Fruit fly (Drosophila melanogaster) whole organism, embryonic: ENCODE results near the gene Dok.

Experiments used
- Aef1 ChIP-seq: fragments of 200-800 bp; sonication (Bioruptor generic); IDR thresholded peaks from 3 replicates; pipeline ENCODE4 v1.3.6; 2022; ENCODE audit warnings: missing biosample characterization, missing genetic modification characterization
- Bteb2 ChIP-seq: fragments of 200-800 bp; sonication (Bioruptor generic); optimal IDR thresholded peaks from 2 replicates; lab custom pipeline; 2016; ENCODE audit warnings: missing biosample characterization, missing genetic modification characterization
- CG11504 ChIP-seq: fragments of 200-800 bp; sonication (Bioruptor generic); optimal IDR thresholded peaks from 3 replicates; lab custom pipeline; 2019; ENCODE audit warnings: missing biosample characterization, mild to moderate bottlenecking, missing genetic modification characterization, moderate library complexity
- CG12104 ChIP-seq: fragments of 200-800 bp; sonication (Bioruptor generic); optimal IDR thresholded peaks from 3 replicates; lab custom pipeline; 2016; ENCODE audit warnings: missing biosample characterization, missing genetic modification characterization
- CG12219 ChIP-seq: fragments of 200-800 bp; sonication (Bioruptor generic); optimal IDR thresholded peaks from 3 replicates; lab custom pipeline; 2018; ENCODE audit warnings: missing biosample characterization, mild to moderate bottlenecking, missing genetic modification characterization
- CG1602 ChIP-seq: fragments of 200-800 bp; sonication (Bioruptor generic); optimal IDR thresholded peaks from 3 replicates; lab custom pipeline; 2016; ENCODE audit warnings: missing biosample characterization, missing genetic modification characterization
- CG1603 ChIP-seq: fragments of 200-800 bp; sonication (Bioruptor generic); optimal IDR thresholded peaks from 2 replicates; lab custom pipeline; 2019; ENCODE audit warnings: missing biosample characterization, mild to moderate bottlenecking, missing genetic modification characterization, moderate library complexity
- CG17328 ChIP-seq: fragments of 200-800 bp; sonication (Bioruptor generic); IDR thresholded peaks from 2 replicates; pipeline ENCODE4 v1.3.6; 2022; ENCODE audit warnings: missing biosample characterization, missing genetic modification characterization
- CG17361 ChIP-seq: fragments of 200-800 bp; sonication (Bioruptor generic); IDR thresholded peaks from 3 replicates; pipeline ENCODE4 v1.3.6; 2022; ENCODE audit warnings: missing biosample characterization, missing genetic modification characterization
- CG17385 ChIP-seq: fragments of 200-800 bp; sonication (Bioruptor generic); optimal IDR thresholded peaks from 3 replicates; lab custom pipeline; 2018; ENCODE audit warnings: missing biosample characterization, mild to moderate bottlenecking, missing genetic modification characterization
- CG2875 ChIP-seq: fragments of 200-800 bp; sonication (Bioruptor generic); optimal IDR thresholded peaks from 2 replicates; lab custom pipeline; 2017; ENCODE audit warnings: missing biosample characterization, mild to moderate bottlenecking, missing genetic modification characterization, missing genetic modification reagents
- CG33557 ChIP-seq: fragments of 200-800 bp; sonication (Bioruptor generic); optimal IDR thresholded peaks from 2 replicates; lab custom pipeline; 2019; ENCODE audit warnings: missing biosample characterization, mild to moderate bottlenecking, missing genetic modification characterization, moderate library complexity
- CG3838 ChIP-seq: fragments of 200-800 bp; sonication (Bioruptor generic); optimal IDR thresholded peaks from 3 replicates; lab custom pipeline; 2016; ENCODE audit warnings: missing biosample characterization, missing genetic modification characterization
- CG3847 ChIP-seq: fragments of 200-800 bp; sonication (Bioruptor generic); IDR thresholded peaks from 2 replicates; pipeline ENCODE4 v1.3.6; 2022; ENCODE audit warnings: missing biosample characterization, missing genetic modification characterization
- CG4617 ChIP-seq: fragments of 200-800 bp; sonication (Bioruptor generic); optimal IDR thresholded peaks from 3 replicates; lab custom pipeline; 2016; ENCODE audit warnings: missing biosample characterization, missing genetic modification characterization, borderline replicate concordance
- CG6254 ChIP-seq: fragments of 200-800 bp; sonication (Bioruptor generic); optimal IDR thresholded peaks from 3 replicates; lab custom pipeline; 2017; ENCODE audit warnings: mild to moderate bottlenecking, missing biosample characterization, missing genetic modification reagents, missing genetic modification characterization
- CG6689 ChIP-seq: fragments of 200-800 bp; sonication (Bioruptor generic); IDR thresholded peaks from 2 replicates; pipeline ENCODE4 v1.3.6; 2022; ENCODE audit warnings: missing biosample characterization, missing genetic modification characterization
- CG6791 ChIP-seq: fragments of 200-800 bp; sonication (Bioruptor generic); IDR thresholded peaks from 3 replicates; pipeline ENCODE4 v1.3.6; 2022; ENCODE audit warnings: missing biosample characterization, missing genetic modification characterization; ENCODE audit not compliant: partially characterized antibody
- CG6854 ChIP-seq: fragments of 200-800 bp; sonication (Bioruptor generic); optimal IDR thresholded peaks from 3 replicates; lab custom pipeline; 2017; ENCODE audit warnings: missing biosample characterization, mild to moderate bottlenecking, missing genetic modification characterization
- CG7357 ChIP-seq: fragments of 200-800 bp; sonication (Bioruptor generic); IDR thresholded peaks from 3 replicates; pipeline ENCODE4 v1.3.6; 2022; ENCODE audit warnings: missing biosample characterization, missing genetic modification characterization
- CG9609 ChIP-seq: fragments of 200-800 bp; sonication (Bioruptor generic); optimal IDR thresholded peaks from 3 replicates; lab custom pipeline; 2016; ENCODE audit warnings: missing biosample characterization, missing genetic modification characterization
- CG9932 ChIP-seq: fragments of 200-800 bp; sonication (Bioruptor generic); IDR thresholded peaks from 2 replicates; pipeline ENCODE4 v1.3.6; 2022; ENCODE audit warnings: missing biosample characterization, missing genetic modification characterization
- CTCF ChIP-seq: fragments of 200-800 bp; sonication (Bioruptor generic); optimal IDR thresholded peaks from 2 replicates; lab custom pipeline; 2017; ENCODE audit warnings: missing biosample characterization, mild to moderate bottlenecking, missing genetic modification characterization, moderate library complexity
- Dll ChIP-seq: fragments of 200-800 bp; sonication (Bioruptor generic); IDR thresholded peaks from 4 replicates; pipeline ENCODE4 v1.3.6; 2022; ENCODE audit warnings: missing biosample characterization, missing genetic modification characterization; ENCODE audit not compliant: partially characterized antibody
- Hmr ChIP-seq: fragments of 200-800 bp; sonication (Bioruptor generic); optimal IDR thresholded peaks from 3 replicates; lab custom pipeline; 2017; ENCODE audit warnings: mild to moderate bottlenecking, missing biosample characterization, missing genetic modification reagents, missing genetic modification characterization
- Hmx ChIP-seq: fragments of 200-800 bp; sonication (Bioruptor generic); optimal IDR thresholded peaks from 2 replicates; lab custom pipeline; 2016; ENCODE audit warnings: missing biosample characterization, missing genetic modification characterization
- Hr39 ChIP-seq: fragments of >200 bp; optimal IDR thresholded peaks from 2 replicates; lab custom pipeline; 2017
- Pdp1 ChIP-seq, 2 experiments: fragments of 200-800 bp; sonication (Bioruptor generic); optimal IDR thresholded peaks; 3 replicates each; lab custom pipeline; 2016; ENCODE audit warnings: missing biosample characterization in 2 of 2, missing genetic modification characterization in 2 of 2, mild to moderate bottlenecking in 1 of 2, moderate library complexity in 1 of 2
- Side ChIP-seq: fragments of 200-800 bp; sonication (Bioruptor generic); optimal IDR thresholded peaks from 2 replicates; lab custom pipeline; 2016; ENCODE audit warnings: missing biosample characterization, missing genetic modification characterization
- Six4 ChIP-seq: fragments of 200-800 bp; sonication (Bioruptor generic); optimal IDR thresholded peaks from 2 replicates; lab custom pipeline; 2016; ENCODE audit warnings: missing biosample characterization, missing genetic modification characterization
- TFAM ChIP-seq: fragments of 200-800 bp; sonication (Bioruptor generic); optimal IDR thresholded peaks from 2 replicates; lab custom pipeline; 2017; ENCODE audit warnings: missing biosample characterization, missing genetic modification characterization, inconsistent platforms
- Trl ChIP-seq, 3 experiments: fragments of >200 bp in 2 of 3; fragments of 200-800 bp in 1 of 3; sonication (Bioruptor generic) in 1 of 3; optimal IDR thresholded peaks; 2 replicates in 1 of 3; 3 replicates in 2 of 3; lab custom pipeline; 2016 to 2017; ENCODE audit warnings: missing biosample characterization in 1 of 3, missing genetic modification characterization in 1 of 3
- ara ChIP-seq: fragments of 200-800 bp; sonication (Bioruptor generic); IDR thresholded peaks from 2 replicates; pipeline ENCODE4 v1.3.6; 2022; ENCODE audit warnings: missing biosample characterization, missing genetic modification characterization
- croc ChIP-seq: fragments of 200-800 bp; sonication (Bioruptor generic); conservative IDR thresholded peaks from 3 replicates; pipeline ENCODE4 v1.3.6; 2022; ENCODE audit warnings: missing biosample characterization, missing genetic modification characterization
- exex ChIP-seq: fragments of 200-800 bp; sonication (Bioruptor generic); optimal IDR thresholded peaks from 4 replicates; lab custom pipeline; 2018; ENCODE audit warnings: missing biosample characterization, mild to moderate bottlenecking, missing genetic modification characterization, moderate library complexity
- gfzf ChIP-seq: fragments of 200-800 bp; sonication (Bioruptor generic); optimal IDR thresholded peaks from 2 replicates; lab custom pipeline; 2016; ENCODE audit warnings: missing biosample characterization, mild to moderate bottlenecking, missing genetic modification characterization, moderate library complexity
- gro ChIP-seq: fragments of 200-800 bp; sonication (Bioruptor generic); optimal IDR thresholded peaks from 2 replicates; lab custom pipeline; 2016; ENCODE audit warnings: missing biosample characterization, missing genetic modification characterization
- ham ChIP-seq: fragments of 200-800 bp; sonication (Bioruptor generic); IDR thresholded peaks from 2 replicates; pipeline ENCODE4 v1.3.6; 2022; ENCODE audit warnings: missing biosample characterization, missing genetic modification characterization
- hb ChIP-seq: fragments of 200-800 bp; sonication (Bioruptor generic); IDR thresholded peaks from 3 replicates; pipeline ENCODE4 v1.3.6; 2022; ENCODE audit warnings: missing biosample characterization, missing genetic modification characterization; ENCODE audit not compliant: partially characterized antibody
- insv ChIP-seq, 2 experiments: fragments of 200-800 bp; sonication (Bioruptor generic); optimal IDR thresholded peaks; 3 replicates each; lab custom pipeline; 2016 to 2018; ENCODE audit warnings: missing biosample characterization in 2 of 2, missing genetic modification characterization in 2 of 2
- org-1 ChIP-seq: fragments of 200-800 bp; sonication (Bioruptor generic); optimal IDR thresholded peaks from 2 replicates; lab custom pipeline; 2017; ENCODE audit warnings: missing biosample characterization, missing genetic modification characterization
- p53 ChIP-seq: fragments of 200-800 bp; sonication (Bioruptor generic); optimal IDR thresholded peaks from 2 replicates; lab custom pipeline; 2016; ENCODE audit warnings: missing biosample characterization, missing genetic modification characterization
- peb ChIP-seq: fragments of 200-800 bp; sonication (Bioruptor generic); IDR thresholded peaks from 2 replicates; pipeline ENCODE4 v1.3.6; 2022; ENCODE audit warnings: missing biosample characterization, missing genetic modification characterization
- pita ChIP-seq: fragments of 200-800 bp; sonication (Bioruptor generic); optimal IDR thresholded peaks from 2 replicates; lab custom pipeline; 2017; ENCODE audit warnings: missing biosample characterization, mild to moderate bottlenecking, missing genetic modification characterization
- slou ChIP-seq: fragments of 200-800 bp; sonication (Bioruptor generic); optimal IDR thresholded peaks from 3 replicates; lab custom pipeline; 2016; ENCODE audit warnings: missing biosample characterization, missing genetic modification characterization
- slp2 ChIP-seq: fragments of 200-800 bp; sonication (Bioruptor generic); optimal IDR thresholded peaks from 2 replicates; lab custom pipeline; 2016; ENCODE audit warnings: missing biosample characterization, missing genetic modification characterization
- sqz ChIP-seq: fragments of 200-800 bp; sonication (Bioruptor generic); optimal IDR thresholded peaks from 3 replicates; lab custom pipeline; 2018; ENCODE audit warnings: missing biosample characterization, mild to moderate bottlenecking, missing genetic modification characterization
- ssp ChIP-seq: fragments of 200-800 bp; sonication (Bioruptor generic); IDR thresholded peaks from 2 replicates; pipeline ENCODE4 v1.3.6; 2022; ENCODE audit warnings: missing biosample characterization, missing genetic modification characterization
- stc ChIP-seq: fragments of 200-800 bp; sonication (Bioruptor generic); IDR thresholded peaks from 2 replicates; pipeline ENCODE4 v1.3.6; 2022; ENCODE audit warnings: missing biosample characterization, missing genetic modification characterization
- tup ChIP-seq: fragments of 200-800 bp; sonication (Bioruptor generic); optimal IDR thresholded peaks from 2 replicates; lab custom pipeline; 2016; ENCODE audit warnings: missing biosample characterization, mild to moderate bottlenecking, missing genetic modification characterization, moderate library complexity

Gene Dok

DNA sequence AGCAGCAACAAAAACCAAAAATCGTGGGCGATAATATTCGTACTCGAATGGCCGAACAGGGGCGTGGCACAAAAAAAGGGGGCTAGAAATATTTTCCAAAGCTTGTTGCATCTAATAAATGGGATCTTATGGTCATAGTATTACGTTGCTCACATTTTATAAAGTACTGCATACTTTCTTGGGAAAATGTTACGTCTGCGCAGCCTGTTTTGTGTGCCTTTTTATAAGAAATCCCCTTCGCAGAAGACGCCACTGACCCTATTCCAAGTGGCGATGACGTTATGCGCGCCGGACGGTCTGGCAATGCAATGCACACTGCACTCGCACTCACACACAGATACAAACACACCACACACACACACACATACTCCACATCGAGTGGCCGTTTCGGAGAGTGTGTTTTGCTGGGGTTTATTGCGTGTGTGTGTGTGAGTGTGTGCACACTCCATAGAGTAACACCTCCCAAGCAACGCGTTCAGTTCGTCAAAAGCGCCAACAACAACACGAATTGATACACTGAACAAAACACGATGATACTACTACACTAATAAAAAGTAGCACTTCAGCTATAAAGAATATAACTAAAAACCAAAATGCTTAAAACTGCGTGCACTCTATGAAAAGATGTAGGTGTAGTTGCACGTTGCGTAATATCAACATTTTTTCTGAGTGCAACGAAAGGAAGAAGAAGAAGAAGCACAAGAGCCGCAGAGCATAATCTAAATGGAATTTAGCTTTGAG lies 30.7 kb upstream of the Dok start (continued):
- no peak for TF ChIP-seq CG9932
- no peak for TF ChIP-seq gfzf
- TF ChIP-seq insv (GFP tag; optimal IDR thresholded peaks at IDR 0.05; lab: Kevin White, UChicago): peak in 1 of 2 experiments; percentile 8
- no peak for TF ChIP-seq gro
- peak; percentile 78 for TF ChIP-seq CG1602 (GFP tag; lab: Kevin White, UChicago)
- TF ChIP-seq TFAM (GFP tag; lab: Kevin White, UChicago): peak; percentile 58
- no peak for TF ChIP-seq exex
- no peak for TF ChIP-seq hb (GFP tag; lab: Robert Waterston, UW)
- TF ChIP-seq croc (GFP tag; lab: Robert Waterston, UW): peak; percentile 87
- peak; percentile 80 for TF ChIP-seq CG6689 (GFP tag; lab: Robert Waterston, UW)
- TF ChIP-seq CG4617 (GFP tag; lab: Kevin White, UChicago): peak; percentile 25
- TF ChIP-seq CTCF (GFP tag; lab: Kevin White, UChicago): peak; percentile 4
- TF ChIP-seq tup (GFP tag; lab: Kevin White, UChicago): peak; percentile 56
- no peak for TF ChIP-seq CG6854 (GFP tag; lab: Kevin White, UChicago)
- peak; percentile 84 for TF ChIP-seq stc (GFP tag; lab: Robert Waterston, UW)
- TF ChIP-seq CG11504 (tag; lab: Kevin White, UChicago): peak; percentile 83
- peak; percentile 83 for TF ChIP-seq CG9609 (GFP tag; lab: Kevin White, UChicago)
- TF ChIP-seq Pdp1 (GFP tag; optimal IDR thresholded peaks at IDR 0.05; lab: Kevin White, UChicago): peak; percentile 66 to 75
- TF ChIP-seq CG6254 (GFP tag; lab: Kevin White, UChicago): peak; percentile 73
- peak; percentile 61 for TF ChIP-seq ssp (GFP tag; lab: Robert Waterston, UW)
- peak; percentile 52 for TF ChIP-seq sqz (GFP tag; lab: Kevin White, UChicago)
- peak; percentile 77 for TF ChIP-seq slp2 (GFP tag; lab: Kevin White, UChicago)
- peak; percentile 86 for TF ChIP-seq CG17361 (GFP tag; lab: Robert Waterston, UW)
- peak; percentile 91 for TF ChIP-seq CG17328
- peak; percentile 13 for TF ChIP-seq Bteb2
- no peak for TF ChIP-seq Dll (GFP tag; lab: Robert Waterston, UW)
- peak; percentile 97 for TF ChIP-seq CG1603 (tag; lab: Kevin White, UChicago)
- TF ChIP-seq Hr39 (lab: Kevin White, UChicago): no peak
- TF ChIP-seq CG2875 (GFP tag; lab: Kevin White, UChicago): peak; percentile 75
- TF ChIP-seq CG6791: no peak
- TF ChIP-seq slou (GFP tag; lab: Kevin White, UChicago): peak; percentile 38
- TF ChIP-seq ara (GFP tag; lab: Robert Waterston, UW): peak; percentile 94
- peak; percentile 90 for TF ChIP-seq CG17385 (GFP tag; lab: Kevin White, UChicago)
- TF ChIP-seq Six4 (GFP tag; lab: Kevin White, UChicago): peak; percentile 66
- no peak for TF ChIP-seq pita (GFP tag; lab: Kevin White, UChicago)
- TF ChIP-seq CG3847: peak; percentile 53
- peak; percentile 72 for TF ChIP-seq CG7357 (GFP tag; lab: Robert Waterston, UW)
- TF ChIP-seq Aef1 (GFP tag; lab: Robert Waterston, UW): peak; percentile 63
- peak; percentile 75 for TF ChIP-seq Side (GFP tag; lab: Kevin White, UChicago)
- TF ChIP-seq CG12104 (GFP tag; lab: Kevin White, UChicago): peak; percentile 62
- TF ChIP-seq org-1 (GFP tag; lab: Kevin White, UChicago): peak; percentile 67
- peak; percentile 74 for TF ChIP-seq CG12219 (GFP tag; lab: Kevin White, UChicago)
- 0 out of 2 replicates have a peak, but pooled peaks have one; percentile 36 for TF ChIP-seq ham (GFP tag; lab: Robert Waterston, UW)
- no peak for TF ChIP-seq Trl (optimal IDR thresholded peaks at IDR 0.05; lab: Kevin White, UChicago)
- TF ChIP-seq Trl (GFP tag; optimal IDR thresholded peaks at IDR 0.05; lab: Kevin White, UChicago): peak; percentile 73
- TF ChIP-seq CG3838 (GFP tag; lab: Kevin White, UChicago): peak; percentile 20
- TF ChIP-seq p53 (GFP tag; lab: Kevin White, UChicago): peak; percentile 37
- no peak for TF ChIP-seq Hmx (GFP tag; lab: Kevin White, UChicago)
- TF ChIP-seq Hmr: peak; percentile 25
- TF ChIP-seq CG33557 (GFP tag; lab: Kevin White, UChicago): peak; percentile 83
- TF ChIP-seq peb (GFP tag; lab: Robert Waterston, UW): peak; percentile 89
